Fruit fly (Drosophila melanogaster): Measurements from ENCODE around the gene neo.

The neo gene

DNA sequence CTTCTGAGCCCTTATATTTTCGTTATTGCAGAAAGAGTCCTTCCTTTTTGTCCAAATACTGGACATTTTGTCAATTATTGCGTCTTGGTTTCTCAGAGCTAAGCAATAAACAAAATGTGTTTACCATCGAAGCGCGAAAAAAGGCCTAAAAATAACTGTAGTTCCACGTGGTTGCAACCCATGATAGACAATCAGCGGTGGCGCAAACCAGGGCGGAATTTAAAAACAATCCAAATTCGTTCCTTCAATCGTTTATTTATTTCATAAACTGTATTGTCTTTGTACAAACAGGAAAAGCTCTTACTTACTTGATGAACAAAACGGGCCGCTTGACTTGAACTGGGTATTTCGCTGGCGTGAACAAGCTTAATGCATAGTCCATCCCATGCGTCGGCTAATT, 39.9 kb downstream of the neo start, which contains the start of gene CG7824 (continued):
- TF ChIP-seq CG6765 (GFP tag; optimal IDR thresholded peaks at IDR 0.05) = no peak
- TF ChIP-seq peb (GFP tag; IDR thresholded peaks at IDR 0.05) = no peak
- TF ChIP-seq dmrt99B (tag; optimal IDR thresholded peaks at IDR 0.05) = no peak
- TF ChIP-seq CG17359 (tag; optimal IDR thresholded peaks at IDR 0.05) = no peak
- TF ChIP-seq ttk (GFP tag; IDR thresholded peaks at IDR 0.05) = no peak
- TF ChIP-seq Usf (GFP tag; optimal IDR thresholded peaks at IDR 0.05) = no peak
- TF ChIP-seq ATbp (GFP tag; optimal IDR thresholded peaks at IDR 0.05) = no peak
- TF ChIP-seq Chrac-16 (GFP tag; optimal IDR thresholded peaks at IDR 0.05) = no peak
- TF ChIP-seq zen2 (GFP tag; IDR thresholded peaks at IDR 0.05; ENCODE audit: partially characterized antibody) = no peak
- no peak for TF ChIP-seq CG4424 (GFP tag; optimal IDR thresholded peaks at IDR 0.05)
- TF ChIP-seq NFAT (GFP tag; IDR thresholded peaks at IDR 0.05) = no peak
- TF ChIP-seq CG31365 (tag; optimal IDR thresholded peaks at IDR 0.05) = no peak
- no peak for TF ChIP-seq rib (GFP tag; IDR thresholded peaks at IDR 0.05)
- peak; percentile 31 for TF ChIP-seq Sry-δ (GFP tag; optimal IDR thresholded peaks at IDR 0.05)
- TF ChIP-seq CG10462 (GFP tag; optimal IDR thresholded peaks at IDR 0.05) = no peak
- TF ChIP-seq gsb (GFP tag; IDR thresholded peaks at IDR 0.05) = no peak
- no peak for TF ChIP-seq CG18764 (GFP tag; optimal IDR thresholded peaks at IDR 0.05)
- no peak for TF ChIP-seq en (GFP tag; optimal IDR thresholded peaks at IDR 0.05)
- no peak for TF ChIP-seq Xrp1 (GFP tag; IDR thresholded peaks at IDR 0.05)
- no peak for TF ChIP-seq gce (GFP tag; IDR thresholded peaks at IDR 0.05)
- TF ChIP-seq CG3281 (GFP tag; optimal IDR thresholded peaks at IDR 0.05) = no peak
- no peak for TF ChIP-seq CG8765 (GFP tag; IDR thresholded peaks at IDR 0.05)
- no peak for TF ChIP-seq CG5245 (GFP tag; optimal IDR thresholded peaks at IDR 0.05)
- TF ChIP-seq CG14667 (GFP tag; IDR thresholded peaks at IDR 0.05) = no peak
- no peak for TF ChIP-seq tio (GFP tag; optimal IDR thresholded peaks at IDR 0.05)
- no peak for TF ChIP-seq lmd (GFP tag; IDR thresholded peaks at IDR 0.05)
- no peak for TF ChIP-seq CG7556 (GFP tag; optimal IDR thresholded peaks at IDR 0.05)
- no peak for TF ChIP-seq Sox100B (GFP tag; optimal IDR thresholded peaks at IDR 0.05)
- TF ChIP-seq Hmr (GFP tag; optimal IDR thresholded peaks at IDR 0.05) = no peak
- TF ChIP-seq pho (GFP tag; optimal IDR thresholded peaks at IDR 0.05) = no peak
- no peak for TF ChIP-seq jing (GFP tag; optimal IDR thresholded peaks at IDR 0.05)
- TF ChIP-seq pan (optimal IDR thresholded peaks at IDR 0.05) = no peak
- no peak for TF ChIP-seq pan (GFP tag; optimal IDR thresholded peaks at IDR 0.05 in 1 of 2, IDR thresholded peaks at IDR 0.05 in 1 of 2)
- no peak for TF ChIP-seq hb (GFP tag; IDR thresholded peaks at IDR 0.05; ENCODE audit: partially characterized antibody)
- TF ChIP-seq B-H2 (GFP tag; optimal IDR thresholded peaks at IDR 0.05) = no peak
- TF ChIP-seq zfh1 (GFP tag; IDR thresholded peaks at IDR 0.05) = no peak
- no peak for TF ChIP-seq onecut (GFP tag; IDR thresholded peaks at IDR 0.05)
- peak; percentile 45 for TF ChIP-seq HmgZ (tag; optimal IDR thresholded peaks at IDR 0.05)
- TF ChIP-seq Doc2 (GFP tag; IDR thresholded peaks at IDR 0.05) = no peak
- TF ChIP-seq CG8944 (GFP tag; optimal IDR thresholded peaks at IDR 0.05) = no peak
- no peak for TF ChIP-seq CG9817 (tag; optimal IDR thresholded peaks at IDR 0.05)
- no peak for TF ChIP-seq Dbx (GFP tag; IDR thresholded peaks at IDR 0.05)
- TF ChIP-seq CG4854 (GFP tag; optimal IDR thresholded peaks at IDR 0.05) = no peak
- TF ChIP-seq Sox102F (GFP tag; optimal IDR thresholded peaks at IDR 0.05) = no peak
- TF ChIP-seq CG11085 (GFP tag; IDR thresholded peaks at IDR 0.05) = no peak
- peak; percentile 57 for TF ChIP-seq CG9797 (GFP tag; optimal IDR thresholded peaks at IDR 0.05)
- 0 out of 2 replicates have a peak, but pooled peaks have one; percentile 30 for TF ChIP-seq ara (GFP tag; IDR thresholded peaks at IDR 0.05)
- TF ChIP-seq zen (tag; optimal IDR thresholded peaks at IDR 0.05) = peak; percentile 13
- TF ChIP-seq CG8359 (GFP tag; optimal IDR thresholded peaks at IDR 0.05; ENCODE audit: borderline replicate concordance) = no peak
- no peak for TF ChIP-seq kay (GFP tag; optimal IDR thresholded peaks at IDR 0.05)
- TF ChIP-seq CG8924 (tag; optimal IDR thresholded peaks at IDR 0.05) = no peak
- TF ChIP-seq usp (GFP tag; optimal IDR thresholded peaks at IDR 0.05) = no peak
- no peak for TF ChIP-seq sens-2 (GFP tag; IDR thresholded peaks at IDR 0.05)

Data from whole organism, embryonic.